Worm (Caenorhabditis elegans): ENCODE data around the gene F53A2.3.

The F53A2.3 gene

DNA sequence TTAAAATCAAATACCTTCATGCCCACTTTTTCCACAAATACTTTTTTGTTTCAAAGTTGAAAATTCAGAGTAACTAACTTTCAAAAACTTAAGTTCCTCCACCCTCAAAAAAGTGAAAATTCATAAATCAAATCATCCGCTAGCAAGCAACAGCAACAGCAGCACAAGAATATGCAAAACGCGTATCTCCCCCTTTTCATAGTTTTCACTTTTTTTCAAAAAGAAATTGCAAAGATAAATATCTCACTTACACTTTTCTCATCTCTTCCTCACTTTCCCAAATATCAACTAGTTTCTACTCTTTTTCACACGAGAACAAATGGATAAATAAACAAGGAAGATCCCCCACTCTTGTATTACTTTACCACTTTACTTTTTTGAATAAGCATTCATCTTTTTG is 42.1 kb upstream of the F53A2.3 start:
- no peak for TF ChIP-seq drap-1 (GFP tag; optimal IDR thresholded peaks at IDR 0.05)
- peak; percentile 25 for TF ChIP-seq ces-1 (GFP tag; optimal IDR thresholded peaks at IDR 0.05)
- no peak for TF ChIP-seq lin-13 (tag; optimal IDR thresholded peaks at IDR 0.05)
- no peak for TF ChIP-seq elt-3 (tag; optimal IDR thresholded peaks at IDR 0.05)
- TF ChIP-seq unc-120 (tag; optimal IDR thresholded peaks at IDR 0.05; ENCODE audit: poor library complexity, severe bottlenecking): no peak
- TF ChIP-seq elt-1 (tag; optimal IDR thresholded peaks at IDR 0.05; ENCODE audit: borderline replicate concordance, insufficient read depth): no peak
- no peak for TF ChIP-seq lsy-2 (tag; optimal IDR thresholded peaks at IDR 0.05)
- TF ChIP-seq mep-1 (tag; optimal IDR thresholded peaks at IDR 0.05): no peak
- no peak for TF ChIP-seq unc-62 (GFP tag; optimal IDR thresholded peaks at IDR 0.05)
- peak; percentile 78 for TF ChIP-seq blmp-1 (tag; optimal IDR thresholded peaks at IDR 0.05)
- no peak for TF ChIP-seq M03D4.4 (tag; optimal IDR thresholded peaks at IDR 0.05)
- TF ChIP-seq zip-8 (tag; optimal IDR thresholded peaks at IDR 0.05): no peak
- no peak for TF ChIP-seq flh-1 (GFP tag; optimal IDR thresholded peaks at IDR 0.05)
- no peak for TF ChIP-seq sem-2 (GFP tag; optimal IDR thresholded peaks at IDR 0.05)

DNA sequence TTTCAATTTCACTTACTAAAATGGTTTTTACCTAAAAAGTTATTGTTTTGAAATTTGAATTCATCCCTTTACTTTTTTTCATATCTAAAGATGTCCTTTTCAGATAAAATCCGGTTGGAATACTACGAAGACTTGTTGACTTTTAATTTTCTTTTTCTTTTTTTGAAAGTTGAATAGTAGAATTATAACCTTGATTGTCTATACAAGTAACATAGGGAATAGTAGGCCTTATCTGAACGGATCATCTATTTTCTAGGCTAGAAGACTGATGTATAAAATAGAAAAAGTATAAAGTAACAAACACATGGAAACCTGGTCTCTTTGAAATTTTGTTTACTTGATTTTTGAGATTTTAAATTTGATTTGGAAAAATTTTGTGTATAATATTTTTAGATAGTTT is 41.3 kb upstream of the F53A2.3 start:
- TF ChIP-seq flh-1 (GFP tag; optimal IDR thresholded peaks at IDR 0.05) (no peak), unc-120 (tag; optimal IDR thresholded peaks at IDR 0.05; ENCODE audit: poor library complexity, severe bottlenecking) (no peak), ham-2 (GFP tag; optimal IDR thresholded peaks at IDR 0.05) (no peak), nhr-12 (tag; optimal IDR thresholded peaks at IDR 0.05) (no peak), pha-4 (tag; optimal IDR thresholded peaks at IDR 0.05) (no peak), ces-1 (GFP tag; optimal IDR thresholded peaks at IDR 0.05) (no peak), bed-3 (GFP tag; optimal IDR thresholded peaks at IDR 0.05) (no peak), elt-3 (tag; optimal IDR thresholded peaks at IDR 0.05) (no peak), elt-1 (tag; optimal IDR thresholded peaks at IDR 0.05; ENCODE audit: borderline replicate concordance, insufficient read depth) (no peak), blmp-1 (tag; optimal IDR thresholded peaks at IDR 0.05) (no peak), nhr-2 (tag; optimal IDR thresholded peaks at IDR 0.05) (no peak)

DNA sequence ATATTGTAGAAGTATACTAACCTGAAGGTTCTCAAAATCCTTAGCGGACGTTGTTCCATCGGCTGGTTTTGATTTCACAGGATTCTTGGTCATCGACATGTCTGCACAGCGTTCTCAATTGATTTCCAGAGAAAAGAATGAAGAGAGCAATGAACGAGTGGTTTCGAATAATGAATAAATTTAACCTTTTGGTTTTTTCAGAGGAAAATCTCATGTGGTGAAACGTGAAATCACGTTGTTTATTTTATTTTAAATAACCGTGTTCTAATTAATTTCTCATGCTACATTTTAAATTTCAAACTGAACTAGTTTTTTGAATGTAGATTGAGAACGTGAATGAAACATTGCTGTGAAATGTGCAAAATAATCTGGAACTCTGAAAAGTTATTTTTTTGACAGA is 40.6 kb upstream of the F53A2.3 start, which contains the start of gene T03F6.6:
TSS of gene T03F6.6 (minus strand) at position 101 of the 400 bp plus-strand sequence.
- TF ChIP-seq hlh-1 (tag; optimal IDR thresholded peaks at IDR 0.05) (no peak), lin-32 (GFP tag; optimal IDR thresholded peaks at IDR 0.05) (no peak), nhr-2 (tag; optimal IDR thresholded peaks at IDR 0.05) (no peak)

DNA sequence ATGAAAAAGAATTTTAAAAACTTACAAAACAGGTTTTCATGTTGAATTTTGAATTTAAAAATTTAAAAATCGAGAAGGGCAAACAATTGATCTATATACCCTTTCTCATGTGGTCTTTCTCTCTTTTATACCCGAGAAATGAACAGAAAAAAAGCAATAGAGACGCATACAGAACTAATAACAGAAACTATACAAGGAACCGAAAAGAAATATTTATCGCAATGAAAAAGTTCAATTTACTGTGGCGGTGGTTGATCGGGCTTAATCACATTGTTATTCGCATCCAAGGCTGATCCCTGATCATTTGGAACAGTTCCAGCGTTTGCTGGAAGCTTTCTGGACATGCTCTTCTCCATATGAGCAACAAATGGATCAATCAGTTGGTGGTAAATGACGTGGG is 38.7 kb upstream of the F53A2.3 start, which contains the start of gene T03F6.10:
TSS of gene T03F6.10 (minus strand) at position 101 of the 400 bp plus-strand sequence.
- no peak for TF ChIP-seq ces-1 (GFP tag; optimal IDR thresholded peaks at IDR 0.05)
- no peak for TF ChIP-seq mep-1 (tag; optimal IDR thresholded peaks at IDR 0.05)
- TF ChIP-seq ceh-43 (GFP tag; optimal IDR thresholded peaks at IDR 0.05): no peak
- TF ChIP-seq pha-4 (tag; optimal IDR thresholded peaks at IDR 0.05): no peak
- no peak for TF ChIP-seq lin-32 (GFP tag; optimal IDR thresholded peaks at IDR 0.05)
- no peak for TF ChIP-seq nhr-12 (tag; optimal IDR thresholded peaks at IDR 0.05)
- no peak for TF ChIP-seq elt-3 (tag; optimal IDR thresholded peaks at IDR 0.05)

DNA sequence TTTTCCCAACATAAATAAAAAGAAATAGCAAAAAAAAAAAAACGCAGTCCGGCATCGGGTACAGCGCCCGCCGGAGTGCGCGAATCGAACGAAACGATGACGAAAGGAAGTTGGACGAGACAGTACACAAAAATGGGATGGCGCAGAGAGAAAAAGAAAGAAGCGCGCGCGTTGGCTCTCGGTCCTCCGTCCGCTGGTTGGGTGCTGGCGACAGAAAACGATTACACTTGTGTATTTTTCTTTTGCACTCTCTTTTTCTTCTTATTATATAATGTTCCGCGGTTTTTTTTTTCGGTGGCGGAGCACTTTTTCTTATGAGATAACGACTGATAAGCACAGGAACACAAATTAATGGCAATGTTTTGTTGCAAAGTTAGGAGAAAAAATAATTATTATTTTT is 37.7 kb upstream of the F53A2.3 start:
- TF ChIP-seq flh-1 (GFP tag; optimal IDR thresholded peaks at IDR 0.05) (no peak), sem-2 (GFP tag; optimal IDR thresholded peaks at IDR 0.05) (no peak), lin-13 (tag; optimal IDR thresholded peaks at IDR 0.05) (no peak), ztf-11 (tag; optimal IDR thresholded peaks at IDR 0.05) (no peak), nhr-2 (tag; optimal IDR thresholded peaks at IDR 0.05) (no peak), zip-8 (tag; optimal IDR thresholded peaks at IDR 0.05) (no peak), mep-1 (tag; optimal IDR thresholded peaks at IDR 0.05) (no peak), sptf-1 (tag; optimal IDR thresholded peaks at IDR 0.05) (no peak), ham-2 (GFP tag; optimal IDR thresholded peaks at IDR 0.05) (no peak), unc-39 (tag; optimal IDR thresholded peaks at IDR 0.05) (no peak), ceh-83 (GFP tag; optimal IDR thresholded peaks at IDR 0.05) (no peak), nhr-12 (tag; optimal IDR thresholded peaks at IDR 0.05) (no peak), elt-3 (tag; optimal IDR thresholded peaks at IDR 0.05) (no peak), cnd-1 (tag; optimal IDR thresholded peaks at IDR 0.05) (no peak), unc-62 (GFP tag; optimal IDR thresholded peaks at IDR 0.05) (no peak), elt-1 (tag; optimal IDR thresholded peaks at IDR 0.05; ENCODE audit: borderline replicate concordance, insufficient read depth) (no peak), mls-2 (tag; optimal IDR thresholded peaks at IDR 0.05) (no peak), ceh-43 (GFP tag; optimal IDR thresholded peaks at IDR 0.05) (no peak), nhr-237 (tag; optimal IDR thresholded peaks at IDR 0.05) (no peak), bed-3 (GFP tag; optimal IDR thresholded peaks at IDR 0.05) (no peak)

Data from whole organism, mixed stage, embryonic.